5 fruit fly cellular contexts compared by ENCODE assay signal in genomic region chr3L:21239999-21240509, dm6.
TF ChIP-seq lines count a peak whose summit lies in the region.

No protein-coding gene starts in this region.

- no peak for TF ChIP-seq CTCF in whole organism, embryonic (GFP tag; optimal IDR thresholded peaks at IDR 0.05; lab: Kevin White, UChicago)

TF ChIP-seq in whole organism, 6 proteins besides CTCF, POLR2A, EP300 and RAD21:
- TF ChIP-seq EcR (GFP tag; optimal IDR thresholded peaks at IDR 0.05; lab: Kevin White, UChicago) (peak in 1 of 2 experiments; percentile 17), usp (GFP tag; optimal IDR thresholded peaks at IDR 0.05; lab: Kevin White, UChicago) (no peak), psq (optimal IDR thresholded peaks at IDR 0.05; lab: Kevin White, UChicago) (peak; percentile 83), pan (optimal IDR thresholded peaks at IDR 0.05; lab: Kevin White, UChicago) (no peak), CG8478 (optimal IDR thresholded peaks at IDR 0.05; lab: Kevin White, UChicago) (peak; percentile 26), Dll (optimal IDR thresholded peaks at IDR 0.05; lab: Kevin White, UChicago) (peak; percentile 74)

TF ChIP-seq in whole organism, embryonic, 481 proteins besides CTCF, POLR2A, EP300 and RAD21 (continues in another document):
- TF ChIP-seq emc (GFP tag; optimal IDR thresholded peaks at IDR 0.05; lab: Kevin White, UChicago) (no peak), CG12104 (GFP tag; optimal IDR thresholded peaks at IDR 0.05; lab: Kevin White, UChicago) (no peak), insv (GFP tag; optimal IDR thresholded peaks at IDR 0.05; lab: Kevin White, UChicago) (no peak), stc (GFP tag; IDR thresholded peaks at IDR 0.05; lab: Robert Waterston, UW) (peak; percentile 17; the same call in 1 of the 2 replicates), CG3838 (GFP tag; optimal IDR thresholded peaks at IDR 0.05; lab: Kevin White, UChicago) (peak; percentile 91), CG2129 (GFP tag; IDR thresholded peaks at IDR 0.05; lab: Robert Waterston, UW; ENCODE audit: partially characterized antibody) (no peak), Stat92E (GFP tag; optimal IDR thresholded peaks at IDR 0.05; lab: Kevin White, UChicago) (peak in 1 of 3 experiments; percentile 27), caup (GFP tag; optimal IDR thresholded peaks at IDR 0.05; lab: Kevin White, UChicago; ENCODE audit: severe bottlenecking) (peak; percentile 38), kni (GFP tag; optimal IDR thresholded peaks at IDR 0.05; lab: Kevin White, UChicago) (no peak), rib (GFP tag; IDR thresholded peaks at IDR 0.05; lab: Robert Waterston, UW) (0 out of 2 replicates have a peak, but pooled peaks have one; percentile 18), CG8924 (tag; optimal IDR thresholded peaks at IDR 0.05; lab: Kevin White, UChicago) (no peak), NfI (GFP tag; optimal IDR thresholded peaks at IDR 0.05; lab: Kevin White, UChicago) (no peak), CG15601 (tag; optimal IDR thresholded peaks at IDR 0.05; lab: Kevin White, UChicago) (no peak), CG14014 (GFP tag; IDR thresholded peaks at IDR 0.05; lab: Robert Waterston, UW) (peak; percentile 10; the same call in 1 of the 2 replicates), pzg (GFP tag; optimal IDR thresholded peaks at IDR 0.05; lab: Kevin White, UChicago) (no peak), CG32532 (GFP tag; IDR thresholded peaks at IDR 0.05; lab: Robert Waterston, UW) (peak; percentile 46; the same call in 1 of the 2 replicates), Dref (GFP tag; IDR thresholded peaks at IDR 0.05; lab: Robert Waterston, UW) (no peak), da (GFP tag; optimal IDR thresholded peaks at IDR 0.05; lab: Kevin White, UChicago) (no peak), CG6854 (GFP tag; optimal IDR thresholded peaks at IDR 0.05; lab: Kevin White, UChicago) (no peak), Lim3 (GFP tag; IDR thresholded peaks at IDR 0.05; lab: Robert Waterston, UW) (no peak)

TF ChIP-seq in whole organism, prepupa, 60 proteins besides CTCF, POLR2A, EP300 and RAD21 (continues in another document):
- TF ChIP-seq CG11762 (GFP tag; optimal IDR thresholded peaks at IDR 0.05; lab: Kevin White, UChicago; ENCODE audit: insufficient read depth) (no peak), CG6854 (GFP tag; optimal IDR thresholded peaks at IDR 0.05; lab: Kevin White, UChicago) (peak; percentile 79), fkh (GFP tag; optimal IDR thresholded peaks at IDR 0.05; lab: Kevin White, UChicago) (peak; percentile 58), eg (GFP tag; IDR thresholded peaks at IDR 0.05; lab: Robert Waterston, UW) (peak; percentile 54; the same call in 2 of the 3 replicates), dsx (GFP tag; optimal IDR thresholded peaks at IDR 0.05; lab: Kevin White, UChicago; ENCODE audit: poor library complexity, severe bottlenecking) (peak; percentile 22), CG8119 (GFP tag; IDR thresholded peaks at IDR 0.05; lab: Robert Waterston, UW) (peak; percentile 68), CG6163 (GFP tag; IDR thresholded peaks at IDR 0.05; lab: Robert Waterston, UW) (peak; percentile 56; the same call in 1 of the 3 replicates), CG16779 (tag; optimal IDR thresholded peaks at IDR 0.05; lab: Kevin White, UChicago) (no peak), CG9139 (GFP tag; optimal IDR thresholded peaks at IDR 0.05; lab: Kevin White, UChicago) (peak; percentile 39), Blimp-1 (GFP tag; optimal IDR thresholded peaks at IDR 0.05; lab: Kevin White, UChicago) (peak; percentile 87), Gug (GFP tag; IDR thresholded peaks at IDR 0.05; lab: Robert Waterston, UW) (0 out of 2 replicates have a peak, but pooled peaks have one; percentile 11), CG34406 (GFP tag; optimal IDR thresholded peaks at IDR 0.05; lab: Kevin White, UChicago) (no peak), CG8319 (GFP tag; optimal IDR thresholded peaks at IDR 0.05; lab: Kevin White, UChicago) (no peak), lz (GFP tag; optimal IDR thresholded peaks at IDR 0.05; lab: Kevin White, UChicago) (peak; percentile 25), vri (GFP tag; optimal IDR thresholded peaks at IDR 0.05; lab: Kevin White, UChicago) (no peak), CG3919 (GFP tag; optimal IDR thresholded peaks at IDR 0.05; lab: Kevin White, UChicago) (peak; percentile 47), Lpt (GFP tag; optimal IDR thresholded peaks at IDR 0.05; lab: Kevin White, UChicago) (peak; percentile 7), salr (GFP tag; optimal IDR thresholded peaks at IDR 0.05; lab: Kevin White, UChicago) (no peak), svp (GFP tag; lab: Kevin White, UChicago) (peak; percentile 74), Sox102F (GFP tag; optimal IDR thresholded peaks at IDR 0.05; lab: Kevin White, UChicago) (peak; percentile 61), fd85E (GFP tag; optimal IDR thresholded peaks at IDR 0.05; lab: Kevin White, UChicago) (peak; percentile 0)

TF ChIP-seq in whole organism, pupa, 21 proteins besides CTCF, POLR2A, EP300 and RAD21:
- TF ChIP-seq CG8159 (tag; optimal IDR thresholded peaks at IDR 0.05; lab: Kevin White, UChicago) (no peak), CG14655 (GFP tag; optimal IDR thresholded peaks at IDR 0.05; lab: Kevin White, UChicago) (peak; percentile 27), CG9948 (tag; optimal IDR thresholded peaks at IDR 0.05; lab: Kevin White, UChicago) (no peak), CG10348 (GFP tag; IDR thresholded peaks at IDR 0.05; lab: Robert Waterston, UW) (no peak), CG32121 (GFP tag; IDR thresholded peaks at IDR 0.05; lab: Robert Waterston, UW) (peak; percentile 56), Snoo (tag; optimal IDR thresholded peaks at IDR 0.05; lab: Kevin White, UChicago) (peak; percentile 39), CG8301 (tag; optimal IDR thresholded peaks at IDR 0.05; lab: Kevin White, UChicago) (peak; percentile 20), EcR (GFP tag; optimal IDR thresholded peaks at IDR 0.05; lab: Kevin White, UChicago) (peak; percentile 86), gl (tag; optimal IDR thresholded peaks at IDR 0.05; lab: Kevin White, UChicago) (no peak), Ets98B (GFP tag; IDR thresholded peaks at IDR 0.05; lab: Robert Waterston, UW) (peak; percentile 58; the same call in 1 of the 2 replicates), Pif1A (GFP tag; optimal IDR thresholded peaks at IDR 0.05; lab: Kevin White, UChicago) (peak; percentile 40), rn (GFP tag; IDR thresholded peaks at IDR 0.05; lab: Robert Waterston, UW) (no peak), CG12605 (GFP tag; IDR thresholded peaks at IDR 0.05; lab: Robert Waterston, UW) (peak; percentile 76; the same call in 1 of the 2 replicates), CG4496 (GFP tag; IDR thresholded peaks at IDR 0.05; lab: Robert Waterston, UW) (peak; percentile 70), CG15710 (tag; optimal IDR thresholded peaks at IDR 0.05; lab: Kevin White, UChicago) (no peak), CG34367 (tag; optimal IDR thresholded peaks at IDR 0.05; lab: Kevin White, UChicago) (no peak), CG13204 (GFP tag; optimal IDR thresholded peaks at IDR 0.05; lab: Kevin White, UChicago) (peak; percentile 55), fd96Ca (GFP tag; IDR thresholded peaks at IDR 0.05; lab: Robert Waterston, UW) (no peak), D1 (tag; optimal IDR thresholded peaks at IDR 0.05; lab: Kevin White, UChicago) (no peak), CG17806 (tag; optimal IDR thresholded peaks at IDR 0.05; lab: Kevin White, UChicago) (no peak), Pif1B (GFP tag; optimal IDR thresholded peaks at IDR 0.05; lab: Kevin White, UChicago) (peak; percentile 35)

TF ChIP-seq in whole organism, wandering third instar larva, 38 proteins besides CTCF, POLR2A, EP300 and RAD21 (continues in another document):
- TF ChIP-seq Dfd (GFP tag; optimal IDR thresholded peaks at IDR 0.05; lab: Kevin White, UChicago) (no peak), sage (GFP tag; optimal IDR thresholded peaks at IDR 0.05; lab: Kevin White, UChicago) (no peak), Sp1 (GFP tag; optimal IDR thresholded peaks at IDR 0.05; lab: Kevin White, UChicago) (peak; percentile 49), ey (GFP tag; optimal IDR thresholded peaks at IDR 0.05; lab: Kevin White, UChicago) (no peak), brk (GFP tag; optimal IDR thresholded peaks at IDR 0.05; lab: Kevin White, UChicago) (no peak), tai (GFP tag; optimal IDR thresholded peaks at IDR 0.05; lab: Kevin White, UChicago) (no peak), fru (GFP tag; optimal IDR thresholded peaks at IDR 0.05; lab: Kevin White, UChicago) (no peak), jim (GFP tag; optimal IDR thresholded peaks at IDR 0.05; lab: Kevin White, UChicago) (no peak), HLH106 (tag; optimal IDR thresholded peaks at IDR 0.05; lab: Kevin White, UChicago) (no peak), Jra (GFP tag; optimal IDR thresholded peaks at IDR 0.05; lab: Kevin White, UChicago) (no peak), psq (GFP tag; optimal IDR thresholded peaks at IDR 0.05; lab: Kevin White, UChicago) (peak; percentile 96), Mio (GFP tag; optimal IDR thresholded peaks at IDR 0.05; lab: Kevin White, UChicago) (no peak), Dif (GFP tag; optimal IDR thresholded peaks at IDR 0.05; lab: Kevin White, UChicago; ENCODE audit: partially characterized antibody) (peak; percentile 45), Rel (GFP tag; optimal IDR thresholded peaks at IDR 0.05; lab: Kevin White, UChicago) (no peak), Rel (tag; optimal IDR thresholded peaks at IDR 0.05; lab: Kevin White, UChicago) (peak; percentile 47), br (GFP tag; optimal IDR thresholded peaks at IDR 0.05; lab: Kevin White, UChicago) (peak; percentile 1), foxo (GFP tag; optimal IDR thresholded peaks at IDR 0.05; lab: Kevin White, UChicago) (no peak), CrebA (GFP tag; optimal IDR thresholded peaks at IDR 0.05; lab: Kevin White, UChicago; ENCODE audit: borderline replicate concordance) (peak; percentile 46), N (GFP tag; optimal IDR thresholded peaks at IDR 0.05; lab: Kevin White, UChicago) (no peak), lola (GFP tag; optimal IDR thresholded peaks at IDR 0.05; lab: Kevin White, UChicago) (no peak), Vsx2 (GFP tag; optimal IDR thresholded peaks at IDR 0.05; lab: Kevin White, UChicago; ENCODE audit: partially characterized antibody) (no peak), woc (GFP tag; optimal IDR thresholded peaks at IDR 0.05; lab: Kevin White, UChicago) (no peak), CG9705 (GFP tag; optimal IDR thresholded peaks at IDR 0.05; lab: Kevin White, UChicago) (no peak), CG32264 (GFP tag; optimal IDR thresholded peaks at IDR 0.05; lab: Kevin White, UChicago) (no peak), Hnf4 (GFP tag; optimal IDR thresholded peaks at IDR 0.05; lab: Kevin White, UChicago) (no peak), dsf (GFP tag; optimal IDR thresholded peaks at IDR 0.05; lab: Kevin White, UChicago; ENCODE audit: borderline replicate concordance) (no peak), Myc (optimal IDR thresholded peaks at IDR 0.05; lab: Kevin White, UChicago) (no peak), pan (optimal IDR thresholded peaks at IDR 0.05; lab: Kevin White, UChicago) (no peak), h (GFP tag; optimal IDR thresholded peaks at IDR 0.05; lab: Kevin White, UChicago) (peak; percentile 57), sv (GFP tag; optimal IDR thresholded peaks at IDR 0.05; lab: Kevin White, UChicago) (no peak), OdsH (GFP tag; optimal IDR thresholded peaks at IDR 0.05; lab: Kevin White, UChicago) (no peak)
